Fruit fly (Drosophila melanogaster): Measurements from ENCODE around the gene Nedd4.

The Nedd4 gene

DNA sequence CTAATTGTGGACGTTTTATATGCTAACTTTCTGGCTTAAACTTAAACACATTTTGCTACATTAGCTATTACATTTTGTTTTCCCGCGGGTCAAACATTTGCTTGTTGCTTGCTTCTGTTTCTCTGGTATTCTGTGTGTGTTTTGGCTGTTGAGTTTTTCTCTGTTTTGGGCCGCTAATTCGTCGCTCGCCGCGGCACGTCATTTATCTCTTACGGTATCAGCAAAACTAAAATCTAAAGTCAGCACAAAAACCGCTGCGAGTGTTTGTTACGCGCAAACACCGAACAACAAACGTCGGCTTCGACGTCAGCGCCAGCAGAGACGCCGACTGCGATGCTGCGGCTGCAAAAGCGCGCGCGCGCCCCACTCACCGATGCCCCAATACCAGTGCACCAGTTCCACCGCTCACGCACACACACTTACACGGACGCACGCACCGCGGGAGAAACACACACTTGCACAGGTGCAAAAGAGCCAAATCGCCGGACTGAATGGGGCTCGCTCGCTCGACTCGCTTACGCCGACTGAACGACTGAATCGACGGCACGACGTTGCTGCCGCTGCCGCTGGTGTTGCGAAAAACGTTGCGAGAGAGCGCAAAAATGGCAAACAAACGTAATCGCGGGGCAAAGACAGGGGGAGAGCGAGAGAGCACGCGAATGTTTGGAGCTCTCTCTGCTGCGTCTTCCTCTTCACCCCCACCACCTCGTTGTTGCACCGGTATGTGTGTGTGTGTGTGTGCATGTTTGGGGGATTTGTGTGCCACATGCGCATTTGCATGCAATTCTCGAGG is 46.4 kb downstream of the Nedd4 start (continued):
- TF ChIP-seq CG4617 (GFP tag; optimal IDR thresholded peaks at IDR 0.05; ENCODE audit: borderline replicate concordance) (no peak), pita (GFP tag; optimal IDR thresholded peaks at IDR 0.05) (no peak), Deaf1 (tag; optimal IDR thresholded peaks at IDR 0.05) (peak; percentile 52), Jarid2 (GFP tag; optimal IDR thresholded peaks at IDR 0.05) (peak; percentile 69), Lim3 (GFP tag; IDR thresholded peaks at IDR 0.05) (no peak), Sry-δ (GFP tag; optimal IDR thresholded peaks at IDR 0.05) (no peak), CG3407 (GFP tag; optimal IDR thresholded peaks at IDR 0.05) (peak; percentile 9), CG7271 (tag; optimal IDR thresholded peaks at IDR 0.05) (no peak), CG15011 (GFP tag; optimal IDR thresholded peaks at IDR 0.05) (no peak), Asciz (GFP tag; optimal IDR thresholded peaks at IDR 0.05) (peak; percentile 19), Ets97D (GFP tag; optimal IDR thresholded peaks at IDR 0.05) (no peak), Ravus (GFP tag; IDR thresholded peaks at IDR 0.05) (no peak), CG17568 (GFP tag; optimal IDR thresholded peaks at IDR 0.05) (no peak), Nf-YC (tag; optimal IDR thresholded peaks at IDR 0.05) (no peak), Ssrp (tag; optimal IDR thresholded peaks at IDR 0.05) (no peak), esg (GFP tag; conservative IDR thresholded peaks at IDR 0.05) (no peak), mirr (GFP tag; optimal IDR thresholded peaks at IDR 0.05) (no peak), phol (tag; optimal IDR thresholded peaks at IDR 0.05) (no peak), ATbp (GFP tag; optimal IDR thresholded peaks at IDR 0.05) (peak; percentile 34), CG15479 (GFP tag; optimal IDR thresholded peaks at IDR 0.05) (no peak), oc (tag; optimal IDR thresholded peaks at IDR 0.05) (no peak), dysf (GFP tag; IDR thresholded peaks at IDR 0.05) (no peak), Dll (GFP tag; IDR thresholded peaks at IDR 0.05; ENCODE audit: partially characterized antibody) (peak; percentile 37; the same call in 1 of the 4 replicates), CG4328 (GFP tag; optimal IDR thresholded peaks at IDR 0.05) (no peak), onecut (GFP tag; IDR thresholded peaks at IDR 0.05) (peak; percentile 68), shn (GFP tag; optimal IDR thresholded peaks at IDR 0.05) (no peak), so (GFP tag; IDR thresholded peaks at IDR 0.05) (no peak; the same call in 2 of the 3 replicates), cas (GFP tag; IDR thresholded peaks at IDR 0.05) (no peak), vvl (GFP tag; IDR thresholded peaks at IDR 0.05) (no peak), Hey (tag; optimal IDR thresholded peaks at IDR 0.05) (no peak), PHDP (tag; optimal IDR thresholded peaks at IDR 0.05) (no peak), CG9437 (GFP tag; optimal IDR thresholded peaks at IDR 0.05) (peak; percentile 4), hth (optimal IDR thresholded peaks at IDR 0.05) (no peak), CG2889 (GFP tag; IDR thresholded peaks at IDR 0.05) (no peak), CG9727 (GFP tag; optimal IDR thresholded peaks at IDR 0.05) (no peak), CG12769 (tag; optimal IDR thresholded peaks at IDR 0.05) (peak; percentile 25), dimm (GFP tag; IDR thresholded peaks at IDR 0.05) (no peak), wor (GFP tag; IDR thresholded peaks at IDR 0.05) (no peak), Pdp1 (GFP tag; optimal IDR thresholded peaks at IDR 0.05) (peak in 1 of 2 experiments; percentile 57), NfI (GFP tag; optimal IDR thresholded peaks at IDR 0.05) (no peak), CG3163 (GFP tag; optimal IDR thresholded peaks at IDR 0.05) (peak; percentile 47), CG8290 (GFP tag; optimal IDR thresholded peaks at IDR 0.05) (no peak), CG8290 (tag; optimal IDR thresholded peaks at IDR 0.05) (no peak), MBD-R2 (GFP tag; IDR thresholded peaks at IDR 0.05) (no peak), tin (GFP tag; optimal IDR thresholded peaks at IDR 0.05) (no peak), Drgx (GFP tag; IDR thresholded peaks at IDR 0.05) (peak; percentile 50), CG13287 (GFP tag; IDR thresholded peaks at IDR 0.05; ENCODE audit: partially characterized antibody) (peak; percentile 47; the same call in 1 of the 2 replicates), CG30403 (GFP tag; optimal IDR thresholded peaks at IDR 0.05) (no peak), da (GFP tag; optimal IDR thresholded peaks at IDR 0.05) (no peak), CG5180 (GFP tag; optimal IDR thresholded peaks at IDR 0.05) (no peak)
